Fruit fly (Drosophila melanogaster) whole organism, embryonic: Measurements from ENCODE around the gene CG14960.
A peak's percentile ranks its signal among the peaks of the same experiment; 100 is the strongest.

ENCODE experiments used
- Atf6 ChIP-seq: fragments of 200-800 bp; sonication (Bioruptor generic); IDR thresholded peaks from 2 replicates; pipeline ENCODE4 v1.3.6; 2022; ENCODE audit warnings: missing biosample characterization, missing genetic modification characterization
- CG10366 ChIP-seq: fragments of 200-800 bp; sonication (Bioruptor generic); IDR thresholded peaks from 2 replicates; pipeline ENCODE4 v1.3.6; 2022; ENCODE audit warnings: missing biosample characterization, missing genetic modification characterization
- CG10654 ChIP-seq: fragments of 200-800 bp; sonication (Bioruptor generic); optimal IDR thresholded peaks from 2 replicates; lab custom pipeline; 2016; ENCODE audit warnings: missing biosample characterization, missing genetic modification characterization
- CG10979 ChIP-seq: fragments of 200-800 bp; sonication (Bioruptor generic); optimal IDR thresholded peaks from 2 replicates; lab custom pipeline; 2018; ENCODE audit warnings: missing biosample characterization, mild to moderate bottlenecking, missing genetic modification characterization, moderate library complexity
- CG12236 ChIP-seq: fragments of 200-800 bp; sonication (Bioruptor generic); optimal IDR thresholded peaks from 2 replicates; lab custom pipeline; 2016; ENCODE audit warnings: missing biosample characterization, missing genetic modification characterization
- CG12391 ChIP-seq: fragments of 200-800 bp; sonication (Bioruptor generic); optimal IDR thresholded peaks from 3 replicates; lab custom pipeline; 2018; ENCODE audit warnings: missing biosample characterization, mild to moderate bottlenecking, missing genetic modification characterization, moderate library complexity
- CG14441 ChIP-seq: fragments of 200-800 bp; sonication (Bioruptor generic); IDR thresholded peaks from 2 replicates; pipeline ENCODE4 v1.3.6; 2022; ENCODE audit warnings: missing biosample characterization, missing genetic modification characterization
- CG15269 ChIP-seq: fragments of 200-800 bp; sonication (Bioruptor generic); optimal IDR thresholded peaks from 2 replicates; lab custom pipeline; 2018; ENCODE audit warnings: missing biosample characterization, mild to moderate bottlenecking, missing genetic modification characterization, moderate library complexity
- CG15601 ChIP-seq: fragments of 200-800 bp; sonication (Bioruptor generic); optimal IDR thresholded peaks from 3 replicates; lab custom pipeline; 2019; ENCODE audit warnings: missing biosample characterization, mild to moderate bottlenecking, missing genetic modification characterization, moderate library complexity
- CG1602 ChIP-seq: fragments of 200-800 bp; sonication (Bioruptor generic); optimal IDR thresholded peaks from 3 replicates; lab custom pipeline; 2016; ENCODE audit warnings: missing biosample characterization, missing genetic modification characterization
- CG1603 ChIP-seq: fragments of 200-800 bp; sonication (Bioruptor generic); optimal IDR thresholded peaks from 2 replicates; lab custom pipeline; 2019; ENCODE audit warnings: missing biosample characterization, mild to moderate bottlenecking, missing genetic modification characterization, moderate library complexity
- CG18262 ChIP-seq: fragments of 200-800 bp; optimal IDR thresholded peaks from 3 replicates; lab custom pipeline; 2019; ENCODE audit warnings: missing biosample characterization, mild to moderate bottlenecking, missing genetic modification characterization, moderate library complexity
- CG2202 ChIP-seq: fragments of 200-800 bp; sonication (Bioruptor generic); optimal IDR thresholded peaks from 2 replicates; lab custom pipeline; 2018; ENCODE audit warnings: missing biosample characterization, mild to moderate bottlenecking, missing genetic modification characterization
- CG2678 ChIP-seq: fragments of 200-800 bp; sonication (Bioruptor generic); optimal IDR thresholded peaks from 3 replicates; lab custom pipeline; 2019; ENCODE audit warnings: missing biosample characterization, mild to moderate bottlenecking, missing genetic modification characterization, moderate library complexity
- CG2889 ChIP-seq: fragments of 200-800 bp; sonication (Bioruptor generic); IDR thresholded peaks from 3 replicates; pipeline ENCODE4 v1.3.6; 2022; ENCODE audit warnings: missing biosample characterization, missing genetic modification characterization
- CG31224 ChIP-seq: fragments of 200-800 bp; sonication (Bioruptor generic); IDR thresholded peaks from 2 replicates; pipeline ENCODE4 v1.3.6; 2022; ENCODE audit warnings: missing biosample characterization, missing genetic modification characterization
- CG4424 ChIP-seq: fragments of 200-800 bp; sonication (Bioruptor generic); optimal IDR thresholded peaks from 3 replicates; lab custom pipeline; 2016; ENCODE audit warnings: missing biosample characterization, missing genetic modification characterization
- CG6254 ChIP-seq: fragments of 200-800 bp; sonication (Bioruptor generic); optimal IDR thresholded peaks from 3 replicates; lab custom pipeline; 2017; ENCODE audit warnings: mild to moderate bottlenecking, missing biosample characterization, missing genetic modification reagents, missing genetic modification characterization
- CG6854 ChIP-seq: fragments of 200-800 bp; sonication (Bioruptor generic); optimal IDR thresholded peaks from 3 replicates; lab custom pipeline; 2017; ENCODE audit warnings: missing biosample characterization, mild to moderate bottlenecking, missing genetic modification characterization
- CrebB ChIP-seq: fragments of 200-800 bp; sonication (Bioruptor generic); optimal IDR thresholded peaks from 3 replicates; lab custom pipeline; 2018; ENCODE audit warnings: missing biosample characterization, mild to moderate bottlenecking, missing genetic modification characterization
- Drgx ChIP-seq: fragments of 200-800 bp; sonication (Bioruptor generic); IDR thresholded peaks from 2 replicates; pipeline ENCODE4 v1.3.6; 2022; ENCODE audit warnings: missing biosample characterization, missing genetic modification characterization
- Eip74EF ChIP-seq, 2 experiments: fragments of 200-800 bp in 1 of 2; fragments of >200 bp in 1 of 2; sonication (Bioruptor generic) in 1 of 2; optimal IDR thresholded peaks; 2 replicates each; lab custom pipeline; 2017 to 2019; ENCODE audit warnings: missing biosample characterization in 2 of 2, missing genetic modification characterization in 2 of 2, mild to moderate bottlenecking in 1 of 2, moderate library complexity in 1 of 2
- Hr78 ChIP-seq, 2 experiments: fragments of 200-800 bp in 1 of 2; fragments of >200 bp in 1 of 2; sonication (Bioruptor generic) in 1 of 2; optimal IDR thresholded peaks; 2 replicates each; lab custom pipeline; 2017 to 2019; ENCODE audit warnings: missing biosample characterization in 2 of 2, missing genetic modification characterization in 2 of 2, mild to moderate bottlenecking in 1 of 2, moderate library complexity in 1 of 2
- Oli ChIP-seq: fragments of 200-800 bp; sonication (Bioruptor generic); optimal IDR thresholded peaks from 2 replicates; lab custom pipeline; 2018; ENCODE audit warnings: missing biosample characterization, mild to moderate bottlenecking, missing genetic modification characterization, moderate library complexity
- Sox100B ChIP-seq: fragments of 200-800 bp; sonication (Bioruptor generic); optimal IDR thresholded peaks from 3 replicates; lab custom pipeline; 2018; ENCODE audit warnings: missing biosample characterization, mild to moderate bottlenecking, missing genetic modification characterization
- az2 ChIP-seq: fragments of 200-800 bp; sonication (Bioruptor generic); optimal IDR thresholded peaks from 3 replicates; lab custom pipeline; 2016; ENCODE audit warnings: missing biosample characterization, missing genetic modification characterization
- br ChIP-seq: fragments of >200 bp; optimal IDR thresholded peaks from 2 replicates; lab custom pipeline; 2017
- bsh ChIP-seq, 2 experiments: fragments of 200-800 bp; sonication (Bioruptor generic); optimal IDR thresholded peaks; 2 replicates each; lab custom pipeline; 2017 to 2018; ENCODE audit warnings: mild to moderate bottlenecking in 2 of 2, missing biosample characterization in 2 of 2, missing genetic modification characterization in 2 of 2, moderate library complexity in 1 of 2
- chinmo ChIP-seq: fragments of 200-800 bp; sonication (Bioruptor generic); IDR thresholded peaks from 4 replicates; pipeline ENCODE4 v1.3.6; 2022; ENCODE audit warnings: missing biosample characterization, missing genetic modification characterization; ENCODE audit not compliant: partially characterized antibody
- chm ChIP-seq: fragments of 200-800 bp; sonication (Bioruptor generic); IDR thresholded peaks from 2 replicates; pipeline ENCODE4 v1.3.6; 2022; ENCODE audit warnings: missing biosample characterization, missing genetic modification characterization
- corto ChIP-seq: fragments of 200-800 bp; sonication (Bioruptor generic); optimal IDR thresholded peaks from 2 replicates; lab custom pipeline; 2016; ENCODE audit warnings: missing biosample characterization, mild to moderate bottlenecking, missing genetic modification characterization, moderate library complexity
- crol ChIP-seq: fragments of 200-800 bp; sonication (Bioruptor generic); IDR thresholded peaks from 2 replicates; pipeline ENCODE4 v1.3.6; 2022; ENCODE audit warnings: missing biosample characterization, missing genetic modification characterization
- dimm ChIP-seq: fragments of 200-800 bp; sonication (Bioruptor generic); IDR thresholded peaks from 2 replicates; pipeline ENCODE4 v1.3.6; 2022; ENCODE audit warnings: missing biosample characterization, missing genetic modification characterization
- dmrt11E ChIP-seq: fragments of 200-800 bp; sonication (Bioruptor generic); optimal IDR thresholded peaks from 3 replicates; lab custom pipeline; 2018; ENCODE audit warnings: missing biosample characterization, mild to moderate bottlenecking, missing genetic modification characterization, moderate library complexity
- dmrt99B ChIP-seq: fragments of 200-800 bp; sonication (Bioruptor generic); optimal IDR thresholded peaks from 2 replicates; lab custom pipeline; 2018; ENCODE audit warnings: missing biosample characterization, mild to moderate bottlenecking, missing genetic modification characterization, moderate library complexity
- dpn ChIP-seq, 2 experiments: fragments of 200-800 bp; sonication (Bioruptor generic); optimal IDR thresholded peaks; 3 replicates each; lab custom pipeline; 2016; ENCODE audit warnings: missing biosample characterization in 2 of 2, missing genetic modification characterization in 2 of 2
- ems ChIP-seq: fragments of 200-800 bp; sonication (Bioruptor generic); optimal IDR thresholded peaks from 3 replicates; lab custom pipeline; 2016; ENCODE audit warnings: missing biosample characterization, missing genetic modification characterization
- fd96Cb ChIP-seq: fragments of 200-800 bp; sonication (Bioruptor generic); optimal IDR thresholded peaks from 2 replicates; lab custom pipeline; 2018; ENCODE audit warnings: missing biosample characterization, mild to moderate bottlenecking, missing genetic modification characterization, moderate library complexity
- gem ChIP-seq: fragments of 200-800 bp; sonication (Bioruptor generic); optimal IDR thresholded peaks from 2 replicates; lab custom pipeline; 2019; ENCODE audit warnings: missing biosample characterization, mild to moderate bottlenecking, missing genetic modification characterization, moderate library complexity
- jigr1 ChIP-seq: fragments of 200-800 bp; sonication (Bioruptor generic); IDR thresholded peaks from 3 replicates; pipeline ENCODE4 v1.3.6; 2022; ENCODE audit warnings: missing biosample characterization, missing genetic modification characterization
- lbe ChIP-seq: fragments of 200-800 bp; sonication (Bioruptor generic); optimal IDR thresholded peaks from 2 replicates; lab custom pipeline; 2016; ENCODE audit warnings: missing biosample characterization, mild to moderate bottlenecking, missing genetic modification characterization
- lola ChIP-seq, 3 experiments: fragments of >200 bp in 2 of 3; fragments of 200-800 bp in 1 of 3; sonication (Bioruptor generic) in 1 of 3; optimal IDR thresholded peaks; 2 replicates each; lab custom pipeline; 2017 to 2019; ENCODE audit warnings: missing biosample characterization in 3 of 3, missing genetic modification characterization in 3 of 3, mild to moderate bottlenecking in 1 of 3, moderate library complexity in 1 of 3
- phol ChIP-seq: fragments of 200-800 bp; sonication (Bioruptor generic); optimal IDR thresholded peaks from 3 replicates; lab custom pipeline; 2018; ENCODE audit warnings: missing biosample characterization, mild to moderate bottlenecking, missing genetic modification characterization, moderate library complexity
- seq ChIP-seq: fragments of 200-800 bp; sonication (Bioruptor generic); IDR thresholded peaks from 2 replicates; pipeline ENCODE4 v1.3.6; 2022; ENCODE audit warnings: missing biosample characterization, missing genetic modification characterization
- trem ChIP-seq: fragments of 200-800 bp; optimal IDR thresholded peaks from 3 replicates; lab custom pipeline; 2019; ENCODE audit warnings: missing biosample characterization, mild to moderate bottlenecking, missing genetic modification characterization, moderate library complexity
- twi ChIP-seq: fragments of 200-800 bp; optimal IDR thresholded peaks from 2 replicates; lab custom pipeline; 2019; ENCODE audit warnings: missing biosample characterization, mild to moderate bottlenecking, missing genetic modification characterization, moderate library complexity
- unpg ChIP-seq: fragments of 200-800 bp; sonication (Bioruptor generic); optimal IDR thresholded peaks from 3 replicates; lab custom pipeline; 2018; ENCODE audit warnings: missing biosample characterization, mild to moderate bottlenecking, missing genetic modification characterization, moderate library complexity
- vvl ChIP-seq: fragments of 200-800 bp; sonication (Bioruptor generic); IDR thresholded peaks from 2 replicates; pipeline ENCODE4 v1.3.6; 2022; ENCODE audit warnings: missing biosample characterization, missing genetic modification characterization

CG14960 gene

dm6 chr3L:3240597-3241367, 30.1 kb upstream of the CG14960 start (continued):
- peak; percentile 29 for TF ChIP-seq az2 (GFP tag; lab: Kevin White, UChicago)
- peak; percentile 30 for TF ChIP-seq CG2678 (tag; lab: Kevin White, UChicago)
- TF ChIP-seq chinmo, result 0 out of 4 replicates have a peak, but pooled peaks have one; percentile 28
- TF ChIP-seq CG10979, result peak; percentile 34
- TF ChIP-seq CG31224 (GFP tag; lab: Robert Waterston, UW), result no peak
- peak; percentile 48 for TF ChIP-seq CG12391 (tag; lab: Kevin White, UChicago)
- no peak for TF ChIP-seq br (lab: Kevin White, UChicago)
- peak; percentile 70 for TF ChIP-seq crol (GFP tag; lab: Robert Waterston, UW)
- peak in 1 of 3 experiments; percentile 37 for TF ChIP-seq lola (GFP tag; optimal IDR thresholded peaks at IDR 0.05; lab: Kevin White, UChicago)
- peak; percentile 18; the same call in 1 of the 2 replicates for TF ChIP-seq CG14441
- TF ChIP-seq phol (tag; lab: Kevin White, UChicago), result peak; percentile 34
- TF ChIP-seq CG2202 (tag; lab: Kevin White, UChicago), result no peak
- TF ChIP-seq CG4424 (GFP tag; lab: Kevin White, UChicago), result peak; percentile 3
- peak; percentile 38 for TF ChIP-seq fd96Cb (tag; lab: Kevin White, UChicago)
- no peak for TF ChIP-seq CG2889 (GFP tag; lab: Robert Waterston, UW)
- peak; percentile 41; the same call in 1 of the 2 replicates for TF ChIP-seq CG10366 (GFP tag; lab: Robert Waterston, UW)
- TF ChIP-seq dmrt99B (tag; lab: Kevin White, UChicago), result peak; percentile 77
- TF ChIP-seq seq, result 0 out of 2 replicates have a peak, but pooled peaks have one; percentile 30
- TF ChIP-seq dmrt11E (tag; lab: Kevin White, UChicago), result peak; percentile 55
- TF ChIP-seq CG6854 (GFP tag; lab: Kevin White, UChicago), result no peak
- no peak for TF ChIP-seq CG12236 (GFP tag; lab: Kevin White, UChicago)
- TF ChIP-seq gem (tag; lab: Kevin White, UChicago), result peak; percentile 63
- TF ChIP-seq Sox100B (GFP tag; lab: Kevin White, UChicago), result peak; percentile 28
- peak; percentile 26; the same call in 1 of the 2 replicates for TF ChIP-seq vvl
- peak in 1 of 2 experiments; percentile 38 for TF ChIP-seq Hr78 (GFP tag; optimal IDR thresholded peaks at IDR 0.05; lab: Kevin White, UChicago)
- TF ChIP-seq lbe (GFP tag; lab: Kevin White, UChicago), result peak; percentile 94
- TF ChIP-seq CG10654 (GFP tag; lab: Kevin White, UChicago), result no peak
- no peak for TF ChIP-seq ems (GFP tag; lab: Kevin White, UChicago)
- peak; percentile 84 for TF ChIP-seq Drgx
- peak; percentile 2 for TF ChIP-seq CG1603
- no peak for TF ChIP-seq CG6254 (GFP tag; lab: Kevin White, UChicago)
- TF ChIP-seq bsh (GFP tag; optimal IDR thresholded peaks at IDR 0.05; lab: Kevin White, UChicago), result peak; percentile 66 to 92
- peak in 1 of 2 experiments; percentile 34 for TF ChIP-seq Eip74EF (GFP tag; optimal IDR thresholded peaks at IDR 0.05; lab: Kevin White, UChicago)
- TF ChIP-seq CG15269, result peak; percentile 49
- TF ChIP-seq unpg (GFP tag; lab: Kevin White, UChicago), result peak; percentile 18
- peak; percentile 90 for TF ChIP-seq corto (GFP tag; lab: Kevin White, UChicago)
- peak; percentile 45 for TF ChIP-seq CG18262 (tag; lab: Kevin White, UChicago)
- peak; percentile 36 for TF ChIP-seq CG15601 (tag; lab: Kevin White, UChicago)
- peak; percentile 8 for TF ChIP-seq twi
- peak in 1 of 2 experiments; percentile 31 for TF ChIP-seq dpn (GFP tag; optimal IDR thresholded peaks at IDR 0.05; lab: Kevin White, UChicago)
- peak; percentile 6; the same call in 1 of the 2 replicates for TF ChIP-seq dimm (GFP tag; lab: Robert Waterston, UW)
- no peak for TF ChIP-seq jigr1 (GFP tag; lab: Robert Waterston, UW)
- no peak for TF ChIP-seq CG1602 (GFP tag; lab: Kevin White, UChicago)
- TF ChIP-seq Oli (tag; lab: Kevin White, UChicago), result peak; percentile 51
- no peak for TF ChIP-seq chm (GFP tag; lab: Robert Waterston, UW)
- TF ChIP-seq CrebB (tag; lab: Kevin White, UChicago), result no peak
- no peak for TF ChIP-seq Atf6 (GFP tag; lab: Robert Waterston, UW)
- TF ChIP-seq trem (tag; lab: Kevin White, UChicago), result peak; percentile 17
